In the genomic region with DNA sequence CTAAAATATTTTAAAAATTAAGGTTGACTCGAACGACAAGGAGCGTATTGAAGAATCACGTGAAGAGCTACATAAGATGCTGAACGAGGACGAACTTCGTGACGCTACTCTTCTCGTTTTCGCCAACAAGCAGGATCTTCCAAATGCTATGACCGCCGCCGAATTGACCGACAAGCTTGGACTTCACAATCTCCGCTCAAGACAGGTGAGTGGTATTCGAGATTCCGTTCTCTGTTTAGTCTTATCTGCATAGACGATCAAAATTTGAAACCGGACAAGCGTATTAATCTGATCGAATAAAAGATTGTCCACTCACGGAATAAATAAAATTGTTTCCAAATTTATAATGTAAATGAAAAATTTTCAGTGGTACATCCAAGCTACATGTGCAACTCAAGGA, we compare ENCODE assay signal across 5 worm cellular contexts.
A peak's percentile ranks its signal among the peaks of the same experiment; 100 is the strongest.
TF ChIP-seq lines count a peak whose summit lies in the region.

No protein-coding gene starts in this region.

TF ChIP-seq in whole organism, L1 larva, 84 proteins besides CTCF, POLR2A, EP300 and RAD21:
- TF ChIP-seq skn-1 (tag; optimal IDR thresholded peaks at IDR 0.05; lab: Kevin White, UChicago), result no peak
- TF ChIP-seq unc-62 (GFP tag; optimal IDR thresholded peaks at IDR 0.05; lab: Kevin White, UChicago), result no peak
- TF ChIP-seq pqm-1 (tag; optimal IDR thresholded peaks at IDR 0.05; lab: Kevin White, UChicago), result no peak
- TF ChIP-seq lin-15B (tag; optimal IDR thresholded peaks at IDR 0.05; lab: Kevin White, UChicago), result no peak
- no peak for TF ChIP-seq blmp-1 (tag; optimal IDR thresholded peaks at IDR 0.05; lab: Kevin White, UChicago)
- no peak for TF ChIP-seq ceh-82 (tag; optimal IDR thresholded peaks at IDR 0.05; lab: Kevin White, UChicago)
- peak; percentile 78 for TF ChIP-seq nhr-85 (tag; lab: Kevin White, UChicago)
- no peak for TF ChIP-seq ces-1 (GFP tag; optimal IDR thresholded peaks at IDR 0.05; lab: Kevin White, UChicago)
- TF ChIP-seq vab-15 (tag; optimal IDR thresholded peaks at IDR 0.05; lab: Kevin White, UChicago), result no peak
- TF ChIP-seq Y116A8C.19 (tag; optimal IDR thresholded peaks at IDR 0.05; lab: Kevin White, UChicago; ENCODE audit: borderline replicate concordance), result no peak
- no peak for TF ChIP-seq egl-13 (tag; optimal IDR thresholded peaks at IDR 0.05; lab: Kevin White, UChicago)
- TF ChIP-seq lir-3 (tag; optimal IDR thresholded peaks at IDR 0.05; lab: Kevin White, UChicago; ENCODE audit: poor library complexity), result no peak
- TF ChIP-seq lin-14 (GFP tag; optimal IDR thresholded peaks at IDR 0.05; lab: Kevin White, UChicago), result peak; percentile 17
- TF ChIP-seq mef-2 (tag; optimal IDR thresholded peaks at IDR 0.05; lab: Kevin White, UChicago), result no peak
- no peak for TF ChIP-seq sup-37 (GFP tag; optimal IDR thresholded peaks at IDR 0.05; lab: Kevin White, UChicago)

TF ChIP-seq in whole organism, L2 larva, 48 proteins besides CTCF, POLR2A, EP300 and RAD21:
- no peak for TF ChIP-seq ztf-4 (tag; optimal IDR thresholded peaks at IDR 0.05; lab: Kevin White, UChicago)
- TF ChIP-seq sma-9 (GFP tag; optimal IDR thresholded peaks at IDR 0.05; lab: Kevin White, UChicago), result peak; percentile 4
- no peak for TF ChIP-seq sma-9 (tag; optimal IDR thresholded peaks at IDR 0.05; lab: Kevin White, UChicago)
- TF ChIP-seq elt-1 (tag; optimal IDR thresholded peaks at IDR 0.05; lab: Kevin White, UChicago), result peak; percentile 4

TF ChIP-seq in whole organism, L3 larva, 47 proteins besides CTCF, POLR2A, EP300 and RAD21:
- TF ChIP-seq nhr-25 (tag; optimal IDR thresholded peaks at IDR 0.05; lab: Kevin White, UChicago) (peak; percentile 29), lsy-12 (tag; optimal IDR thresholded peaks at IDR 0.05; lab: Kevin White, UChicago) (no peak), ZK546.5 (tag; optimal IDR thresholded peaks at IDR 0.05; lab: Kevin White, UChicago) (no peak), elt-1 (tag; optimal IDR thresholded peaks at IDR 0.05; lab: Kevin White, UChicago) (peak; percentile 83), ztf-11 (tag; optimal IDR thresholded peaks at IDR 0.05; lab: Kevin White, UChicago) (no peak), ama-1 (optimal IDR thresholded peaks at IDR 0.05; lab: Kevin White, UChicago) (peak; percentile 60)
TF ChIP-seq in whole organism, L3 larva: peak in this region for 3.

TF ChIP-seq in whole organism, mixed stage, embryonic, 35 proteins besides CTCF, POLR2A, EP300 and RAD21:
- no peak for TF ChIP-seq ztf-11 (tag; optimal IDR thresholded peaks at IDR 0.05; lab: Kevin White, UChicago)
- TF ChIP-seq ceh-39 (tag; optimal IDR thresholded peaks at IDR 0.05; lab: Kevin White, UChicago), result no peak
- no peak for TF ChIP-seq cnd-1 (tag; optimal IDR thresholded peaks at IDR 0.05; lab: Kevin White, UChicago)
- TF ChIP-seq elt-1 (tag; optimal IDR thresholded peaks at IDR 0.05; lab: Kevin White, UChicago; ENCODE audit: borderline replicate concordance, insufficient read depth), result peak; percentile 71

TF ChIP-seq in whole organism, young adult, 124 proteins besides CTCF, POLR2A, EP300 and RAD21:
- TF ChIP-seq ceh-58 (GFP tag; IDR thresholded peaks at IDR 0.05; lab: Robert Waterston, UW) (0 out of 2 replicates have a peak, but pooled peaks have one; percentile 37), repo-1 (tag; optimal IDR thresholded peaks at IDR 0.05; lab: Kevin White, UChicago) (no peak), ztf-22 (GFP tag; optimal IDR thresholded peaks at IDR 0.05; lab: Kevin White, UChicago) (no peak), madf-10 (tag; optimal IDR thresholded peaks at IDR 0.05; lab: Kevin White, UChicago) (no peak), Y56A3A.18 (GFP tag; IDR thresholded peaks at IDR 0.05; lab: Robert Waterston, UW) (no peak)
